Fruit fly (Drosophila melanogaster): ENCODE results near the gene Pyroxd1.

Pyroxd1 gene

dm6 chr2L:20082965-20083855 is 8.0 kb upstream of the Pyroxd1 start:
- TF ChIP-seq brk (GFP tag; optimal IDR thresholded peaks at IDR 0.05) (peak; percentile 21), rgr (GFP tag; optimal IDR thresholded peaks at IDR 0.05) (peak; percentile 53), jim (GFP tag; optimal IDR thresholded peaks at IDR 0.05) (no peak), dmrt93B (GFP tag; optimal IDR thresholded peaks at IDR 0.05) (peak; percentile 25), psq (GFP tag; optimal IDR thresholded peaks at IDR 0.05) (peak; percentile 8), h (GFP tag; optimal IDR thresholded peaks at IDR 0.05) (peak; percentile 47), Hnf4 (GFP tag; optimal IDR thresholded peaks at IDR 0.05) (peak; percentile 33), HLH106 (tag; optimal IDR thresholded peaks at IDR 0.05) (peak; percentile 22), br (GFP tag; optimal IDR thresholded peaks at IDR 0.05) (peak; percentile 22), pan (optimal IDR thresholded peaks at IDR 0.05) (no peak), foxo (GFP tag; optimal IDR thresholded peaks at IDR 0.05) (peak in 1 of 2 experiments; percentile 57), OdsH (GFP tag; optimal IDR thresholded peaks at IDR 0.05) (peak; percentile 47), dl (GFP tag; optimal IDR thresholded peaks at IDR 0.05; ENCODE audit: insufficient read depth in 1 of 2, partially characterized antibody in 2 of 2) (no peak), fru (GFP tag; optimal IDR thresholded peaks at IDR 0.05) (peak; percentile 8), ey (GFP tag; optimal IDR thresholded peaks at IDR 0.05) (peak; percentile 39), CrebA (GFP tag; optimal IDR thresholded peaks at IDR 0.05; ENCODE audit: borderline replicate concordance) (no peak)

- TF ChIP-seq dmrt93B (GFP tag; optimal IDR thresholded peaks at IDR 0.05) = no peak
- no peak for TF ChIP-seq lola (GFP tag; optimal IDR thresholded peaks at IDR 0.05)
- TF ChIP-seq sv (GFP tag; optimal IDR thresholded peaks at IDR 0.05) = no peak
- no peak for TF ChIP-seq fru (GFP tag; optimal IDR thresholded peaks at IDR 0.05)
- no peak for TF ChIP-seq CG9705 (GFP tag; optimal IDR thresholded peaks at IDR 0.05)
- no peak for TF ChIP-seq usp (GFP tag; optimal IDR thresholded peaks at IDR 0.05)
- no peak for TF ChIP-seq Hnf4 (GFP tag; optimal IDR thresholded peaks at IDR 0.05)
- TF ChIP-seq foxo (GFP tag; optimal IDR thresholded peaks at IDR 0.05) = no peak
- no peak for TF ChIP-seq h (GFP tag; optimal IDR thresholded peaks at IDR 0.05)
- TF ChIP-seq jim (GFP tag; optimal IDR thresholded peaks at IDR 0.05) = no peak
- TF ChIP-seq dl (GFP tag; optimal IDR thresholded peaks at IDR 0.05; ENCODE audit: insufficient read depth in 1 of 2, partially characterized antibody in 2 of 2) = no peak
- TF ChIP-seq br (GFP tag; optimal IDR thresholded peaks at IDR 0.05) = no peak
- no peak for TF ChIP-seq woc (GFP tag; optimal IDR thresholded peaks at IDR 0.05)
- TF ChIP-seq Jra (GFP tag; optimal IDR thresholded peaks at IDR 0.05) = no peak
- no peak for TF ChIP-seq HLH106 (tag; optimal IDR thresholded peaks at IDR 0.05)
- no peak for TF ChIP-seq Myc (optimal IDR thresholded peaks at IDR 0.05)
- no peak for TF ChIP-seq Sp1 (GFP tag; optimal IDR thresholded peaks at IDR 0.05)
- TF ChIP-seq Hr83 (GFP tag; optimal IDR thresholded peaks at IDR 0.05; ENCODE audit: poor library complexity, severe bottlenecking) = no peak
- no peak for TF ChIP-seq pan (optimal IDR thresholded peaks at IDR 0.05)
Measured at dm6 chr2L:20084068-20084651, 7.1 kb upstream of the Pyroxd1 start.

- peak; percentile 87 for TF ChIP-seq Mio (GFP tag; optimal IDR thresholded peaks at IDR 0.05)
- TF ChIP-seq OdsH (GFP tag; optimal IDR thresholded peaks at IDR 0.05) = peak; percentile 99
- TF ChIP-seq dsf (GFP tag; optimal IDR thresholded peaks at IDR 0.05; ENCODE audit: borderline replicate concordance) = peak; percentile 78
- TF ChIP-seq Hnf4 (GFP tag; optimal IDR thresholded peaks at IDR 0.05) = peak; percentile 97
- peak; percentile 96 for TF ChIP-seq psq (GFP tag; optimal IDR thresholded peaks at IDR 0.05)
- TF ChIP-seq rgr (GFP tag; optimal IDR thresholded peaks at IDR 0.05) = peak; percentile 98
- TF ChIP-seq Myc (optimal IDR thresholded peaks at IDR 0.05) = no peak
- no peak for TF ChIP-seq usp (GFP tag; optimal IDR thresholded peaks at IDR 0.05)
- peak; percentile 56 for TF ChIP-seq GATAd (GFP tag; optimal IDR thresholded peaks at IDR 0.05)
- TF ChIP-seq tai (GFP tag; optimal IDR thresholded peaks at IDR 0.05) = peak; percentile 90
- TF ChIP-seq CG32264 (GFP tag; optimal IDR thresholded peaks at IDR 0.05) = peak; percentile 92
- peak; percentile 97 for TF ChIP-seq dmrt93B (GFP tag; optimal IDR thresholded peaks at IDR 0.05)
- TF ChIP-seq h (GFP tag; optimal IDR thresholded peaks at IDR 0.05) = peak; percentile 99
- no peak for TF ChIP-seq Abd-B (GFP tag; optimal IDR thresholded peaks at IDR 0.05)
- TF ChIP-seq brk (GFP tag; optimal IDR thresholded peaks at IDR 0.05) = peak; percentile 89
- no peak for TF ChIP-seq N (GFP tag; optimal IDR thresholded peaks at IDR 0.05)
- peak; percentile 76 for TF ChIP-seq Hr83 (GFP tag; optimal IDR thresholded peaks at IDR 0.05; ENCODE audit: poor library complexity, severe bottlenecking)
- peak; percentile 67 for TF ChIP-seq Dfd (GFP tag; optimal IDR thresholded peaks at IDR 0.05)
- TF ChIP-seq lola (GFP tag; optimal IDR thresholded peaks at IDR 0.05) = no peak
- TF ChIP-seq Dif (GFP tag; optimal IDR thresholded peaks at IDR 0.05; ENCODE audit: partially characterized antibody) = peak; percentile 27
- TF ChIP-seq Vsx2 (GFP tag; optimal IDR thresholded peaks at IDR 0.05; ENCODE audit: partially characterized antibody) = no peak
- TF ChIP-seq Sp1 (GFP tag; optimal IDR thresholded peaks at IDR 0.05) = peak; percentile 98
- TF ChIP-seq br (GFP tag; optimal IDR thresholded peaks at IDR 0.05) = peak; percentile 99
- peak; percentile 99 for TF ChIP-seq woc (GFP tag; optimal IDR thresholded peaks at IDR 0.05)
- peak; percentile 97 for TF ChIP-seq sage (GFP tag; optimal IDR thresholded peaks at IDR 0.05)
- TF ChIP-seq Hr78 (GFP tag; optimal IDR thresholded peaks at IDR 0.05) = no peak
- TF ChIP-seq Rel (GFP tag; optimal IDR thresholded peaks at IDR 0.05) = peak; percentile 96
- peak; percentile 99 for TF ChIP-seq Rel (tag; optimal IDR thresholded peaks at IDR 0.05)
- peak; percentile 98 for TF ChIP-seq CG9705 (GFP tag; optimal IDR thresholded peaks at IDR 0.05)
- peak; percentile 94 to 99 for TF ChIP-seq foxo (GFP tag; optimal IDR thresholded peaks at IDR 0.05)
- peak; percentile 84 for TF ChIP-seq sv (GFP tag; optimal IDR thresholded peaks at IDR 0.05)
- TF ChIP-seq pan (optimal IDR thresholded peaks at IDR 0.05) = no peak
Measured at dm6 chr2L:20084785-20085555, 6.3 kb upstream of the Pyroxd1 start, which contains the start of gene fok. fok (minus strand) TSS chr2L:20085070.

All from whole organism, wandering third instar larva.